Worm (Caenorhabditis elegans) whole organism, L4 larva: Measurements from ENCODE around the gene clec-175.

ENCODE experiments used
- D1046.2 ChIP-seq: fragments of 200-800 bp; sonication (Bioruptor generic); IDR thresholded peaks from 2 replicates; pipeline ENCODE4 v1.3.6; 2022; ENCODE audit warnings: missing genetic modification characterization, missing compliant biosample characterization
- F10B5.3 ChIP-seq: sonication (generic microtip); optimal IDR thresholded peaks from 2 replicates; lab custom pipeline; 2016; ENCODE audit warnings: mild to moderate bottlenecking, missing genetic modification characterization, missing compliant biosample characterization
- F26F4.8 ChIP-seq: fragments of 200-800 bp; sonication (Bioruptor generic); conservative IDR thresholded peaks from 2 replicates; pipeline ENCODE4 v1.3.6; 2022; ENCODE audit warnings: missing genetic modification characterization, missing compliant biosample characterization
- F37D6.2 ChIP-seq: sonication (generic microtip); optimal IDR thresholded peaks from 2 replicates; lab custom pipeline; 2016; ENCODE audit warnings: mild to moderate bottlenecking, missing genetic modification characterization, missing compliant biosample characterization
- F44E2.7 ChIP-seq: fragments of 200-800 bp; sonication (Bioruptor generic); IDR thresholded peaks from 2 replicates; pipeline ENCODE4 v2.1.2; 2022; ENCODE audit warnings: missing genetic modification characterization, missing compliant biosample characterization
- F49E8.2 ChIP-seq: sonication (generic microtip); optimal IDR thresholded peaks from 2 replicates; lab custom pipeline; 2016; ENCODE audit warnings: missing compliant biosample characterization, mild to moderate bottlenecking, missing genetic modification characterization, borderline replicate concordance
- ZK546.5 ChIP-seq, 2 experiments: sonication (generic microtip); optimal IDR thresholded peaks; 2 replicates each; lab custom pipeline; 2017; ENCODE audit warnings: missing biosample characterization in 2 of 2, missing genetic modification characterization in 2 of 2
- attf-4 ChIP-seq: sonication (generic microtip); optimal IDR thresholded peaks from 3 replicates; lab custom pipeline; 2017; ENCODE audit warnings: missing biosample characterization, missing genetic modification characterization
- ceh-20 ChIP-seq: fragments of 200-800 bp; sonication (Bioruptor generic); IDR thresholded peaks from 2 replicates; pipeline ENCODE4 v1.3.6; 2022; ENCODE audit warnings: missing genetic modification reagents, missing genetic modification characterization, missing compliant biosample characterization
- ceh-44 ChIP-seq: fragments of 200-800 bp; sonication (Bioruptor generic); IDR thresholded peaks from 2 replicates; pipeline ENCODE4 v1.3.6; 2022; ENCODE audit warnings: missing genetic modification reagents, missing genetic modification characterization, missing compliant biosample characterization
- ctbp-1 ChIP-seq: fragments of 200-800 bp; sonication (Bioruptor generic); IDR thresholded peaks from 2 replicates; pipeline ENCODE4 v1.3.6; 2022; ENCODE audit warnings: missing genetic modification reagents, missing genetic modification characterization, missing compliant biosample characterization
- daf-12 ChIP-seq: fragments of 150-350 bp; optimal IDR thresholded peaks from 2 replicates; lab custom pipeline; 2014; ENCODE audit warnings: missing biosample characterization, missing genetic modification reagents, missing genetic modification characterization
- dmd-8 ChIP-seq: fragments of 200-800 bp; sonication (Bioruptor generic); IDR thresholded peaks from 2 replicates; pipeline ENCODE4 v1.3.6; 2022; ENCODE audit warnings: missing genetic modification characterization, missing compliant biosample characterization
- dpl-1 ChIP-seq: fragments of 150-350 bp; optimal IDR thresholded peaks from 2 replicates; lab custom pipeline; 2014; ENCODE audit warnings: missing biosample characterization, missing genetic modification reagents, missing genetic modification characterization
- egl-43 ChIP-seq: fragments of 200-800 bp; sonication (Bioruptor generic); IDR thresholded peaks from 2 replicates; pipeline ENCODE4 v1.3.6; 2022; ENCODE audit warnings: missing genetic modification reagents, missing genetic modification characterization, missing compliant biosample characterization
- fkh-10 ChIP-seq: fragments of 150-350 bp; optimal IDR thresholded peaks from 2 replicates; lab custom pipeline; 2014; ENCODE audit warnings: missing biosample characterization, missing genetic modification reagents, missing genetic modification characterization
- hif-1 ChIP-seq, 2 experiments: sonication (generic microtip); optimal IDR thresholded peaks; 2 replicates each; lab custom pipeline; 2016 to 2017; ENCODE audit warnings: missing compliant biosample characterization in 2 of 2, missing genetic modification characterization in 2 of 2, missing genetic modification reagents in 2 of 2, missing genotype in 2 of 2, mild to moderate bottlenecking in 1 of 2
- hlh-11 ChIP-seq: fragments of 200-800 bp; sonication (Bioruptor generic); optimal IDR thresholded peaks from 2 replicates; lab custom pipeline; 2018; ENCODE audit warnings: mild to moderate bottlenecking, missing genetic modification characterization, missing compliant biosample characterization
- hmg-1.1 ChIP-seq: fragments of 200-800 bp; sonication (Bioruptor generic); IDR thresholded peaks from 2 replicates; pipeline ENCODE4 v1.3.6; 2022; ENCODE audit warnings: missing genetic modification reagents, missing genetic modification characterization, missing compliant biosample characterization
- lim-7 ChIP-seq: fragments of 200-800 bp; sonication (Bioruptor generic); IDR thresholded peaks from 2 replicates; pipeline ENCODE4 v1.3.6; 2022; ENCODE audit warnings: missing genetic modification characterization, missing compliant biosample characterization
- lin-13 ChIP-seq: fragments of 150-350 bp; optimal IDR thresholded peaks from 2 replicates; lab custom pipeline; 2014; ENCODE audit warnings: missing biosample characterization, missing genetic modification reagents, missing genetic modification characterization
- lin-29 ChIP-seq: fragments of 200-800 bp; sonication (Bioruptor generic); IDR thresholded peaks from 2 replicates; pipeline ENCODE4 v1.3.6; 2022; ENCODE audit warnings: missing genetic modification reagents, missing genetic modification characterization, missing compliant biosample characterization
- lsy-2 ChIP-seq, 2 experiments: fragments of 150-350 bp in 1 of 2; sonication (generic microtip) in 1 of 2; optimal IDR thresholded peaks; 2 replicates each; lab custom pipeline; 2014 to 2017; ENCODE audit warnings: missing biosample characterization in 2 of 2, missing genetic modification characterization in 2 of 2
- madf-9 ChIP-seq: fragments of 200-800 bp; sonication (Bioruptor generic); conservative IDR thresholded peaks from 2 replicates; pipeline ENCODE4 v1.3.6; 2022; ENCODE audit warnings: missing genetic modification reagents, missing genetic modification characterization, missing compliant biosample characterization
- mdl-1 ChIP-seq, 2 experiments: fragments of 150-350 bp in 1 of 2; sonication (generic microtip) in 1 of 2; optimal IDR thresholded peaks; 2 replicates each; lab custom pipeline; 2014 to 2017; ENCODE audit warnings: missing biosample characterization in 2 of 2, missing genetic modification characterization in 2 of 2
- mdt-29 ChIP-seq: fragments of 200-800 bp; sonication (Bioruptor generic); IDR thresholded peaks from 2 replicates; pipeline ENCODE4 v1.3.6; 2022; ENCODE audit warnings: missing genetic modification reagents, missing genetic modification characterization, missing compliant biosample characterization
- mes-2 ChIP-seq: sonication (generic microtip); optimal IDR thresholded peaks from 2 replicates; lab custom pipeline; 2016; ENCODE audit warnings: missing genotype, mild to moderate bottlenecking, missing genetic modification characterization, missing compliant biosample characterization; ENCODE audit not compliant: poor library complexity, severe bottlenecking
- mxl-3 ChIP-seq: fragments of 200-800 bp; sonication (Bioruptor generic); optimal IDR thresholded peaks from 2 replicates; lab custom pipeline; 2018; ENCODE audit warnings: mild to moderate bottlenecking, missing genetic modification characterization, missing compliant biosample characterization
- nhr-10 ChIP-seq: fragments of 150-350 bp; optimal IDR thresholded peaks from 2 replicates; lab custom pipeline; 2014; ENCODE audit warnings: missing biosample characterization, missing genetic modification characterization
- nhr-11 ChIP-seq: fragments of 150-350 bp; optimal IDR thresholded peaks from 2 replicates; lab custom pipeline; 2014; ENCODE audit warnings: missing biosample characterization, missing genetic modification characterization
- nhr-111 ChIP-seq: fragments of 200-800 bp; sonication (Bioruptor generic); optimal IDR thresholded peaks from 2 replicates; lab custom pipeline; 2018; ENCODE audit warnings: mild to moderate bottlenecking, missing genetic modification characterization, missing compliant biosample characterization
- nhr-237 ChIP-seq: sonication (generic microtip); optimal IDR thresholded peaks from 2 replicates; lab custom pipeline; 2017; ENCODE audit warnings: missing biosample characterization, missing genetic modification characterization
- nhr-28 ChIP-seq: fragments of 150-350 bp; optimal IDR thresholded peaks from 2 replicates; lab custom pipeline; 2014; ENCODE audit warnings: missing biosample characterization, missing genetic modification characterization
- nhr-42 ChIP-seq: fragments of 200-800 bp; sonication (Bioruptor generic); IDR thresholded peaks from 2 replicates; pipeline ENCODE4 v1.3.6; 2022; ENCODE audit warnings: missing genetic modification characterization, missing compliant biosample characterization
- nhr-6 ChIP-seq: fragments of 150-350 bp; optimal IDR thresholded peaks from 2 replicates; lab custom pipeline; 2014; ENCODE audit warnings: missing biosample characterization, missing genetic modification characterization
- nhr-76 ChIP-seq: fragments of 150-350 bp; optimal IDR thresholded peaks from 2 replicates; lab custom pipeline; 2014; ENCODE audit warnings: missing biosample characterization, missing genetic modification characterization
- nhr-77 ChIP-seq: fragments of 150-350 bp; optimal IDR thresholded peaks from 2 replicates; lab custom pipeline; 2014; ENCODE audit warnings: missing biosample characterization, missing genetic modification characterization
- php-3 ChIP-seq: fragments of 200-800 bp; sonication (Bioruptor generic); IDR thresholded peaks from 2 replicates; pipeline ENCODE4 v1.3.6; 2022; ENCODE audit warnings: missing genetic modification reagents, missing genetic modification characterization, missing compliant biosample characterization
- saeg-2 ChIP-seq: fragments of 200-800 bp; sonication (Bioruptor generic); IDR thresholded peaks from 2 replicates; pipeline ENCODE4 v1.3.6; 2022; ENCODE audit warnings: missing genetic modification reagents, missing genetic modification characterization, missing compliant biosample characterization
- sdz-12 ChIP-seq: fragments of 200-800 bp; sonication (Bioruptor generic); optimal IDR thresholded peaks from 2 replicates; lab custom pipeline; 2018; ENCODE audit warnings: mild to moderate bottlenecking, missing genetic modification characterization, missing compliant biosample characterization
- set-16 ChIP-seq: fragments of 200-800 bp; sonication (Bioruptor generic); IDR thresholded peaks from 2 replicates; pipeline ENCODE4 v1.3.6; 2022; ENCODE audit warnings: missing genetic modification reagents, missing genetic modification characterization, missing compliant biosample characterization
- tra-1 ChIP-seq: fragments of 200-800 bp; sonication (Bioruptor generic); IDR thresholded peaks from 2 replicates; pipeline ENCODE4 v1.3.6; 2022; ENCODE audit warnings: missing genetic modification reagents, missing genetic modification characterization, missing compliant biosample characterization
- zfp-2 ChIP-seq: sonication (generic microtip); optimal IDR thresholded peaks from 2 replicates; lab custom pipeline; 2016; ENCODE audit warnings: mild to moderate bottlenecking, missing genetic modification characterization, missing compliant biosample characterization
- zip-11 ChIP-seq: fragments of 200-800 bp; sonication (Bioruptor generic); IDR thresholded peaks from 2 replicates; pipeline ENCODE4 v1.3.6; 2022; ENCODE audit warnings: missing genetic modification characterization, missing compliant biosample characterization

Gene clec-175

DNA sequence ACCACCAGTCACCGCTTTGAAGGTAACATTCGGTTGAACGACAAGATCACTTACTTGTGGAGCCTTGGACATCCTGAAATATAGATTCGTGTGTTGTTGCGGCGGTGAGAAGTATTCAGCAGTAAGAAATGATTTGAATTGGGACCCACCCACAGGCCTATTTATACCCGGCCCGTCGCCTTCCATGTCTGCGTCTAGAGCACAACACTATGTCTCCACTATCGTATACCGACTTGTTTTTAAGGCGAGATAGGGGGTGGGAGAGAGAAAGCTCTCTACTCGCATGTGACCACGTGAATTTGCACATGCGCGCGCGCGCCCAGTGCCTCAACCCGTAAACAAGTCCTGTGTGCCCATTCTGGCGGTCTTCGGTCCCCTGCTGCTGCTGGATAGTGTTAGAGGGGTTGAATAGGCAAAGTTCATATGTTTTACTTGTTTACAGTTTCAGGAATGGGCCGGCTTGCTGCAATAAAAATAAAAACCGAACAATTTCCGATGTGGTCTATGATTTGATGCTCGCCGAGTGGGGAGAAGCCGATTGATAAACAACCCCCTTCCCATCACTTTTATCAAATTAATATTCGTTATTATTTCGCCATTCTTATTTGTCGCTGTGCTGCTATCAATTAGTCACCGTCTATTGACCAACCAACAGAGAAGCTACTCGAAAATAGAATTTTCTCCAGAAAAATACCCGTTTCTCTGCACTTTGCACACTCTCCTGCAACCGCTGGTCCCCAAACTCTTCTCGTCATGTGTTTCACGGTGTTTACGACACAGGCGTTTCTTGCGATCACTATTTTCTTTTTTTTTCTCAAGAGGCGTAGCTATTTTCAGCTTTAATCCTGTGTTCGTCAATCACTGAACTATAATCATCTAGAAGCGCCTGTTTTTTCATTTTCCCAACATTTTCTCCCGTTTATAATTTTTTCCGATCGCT is 47.9 kb downstream of the clec-175 start (continued):
- TF ChIP-seq madf-9 (GFP tag; lab: Robert Waterston, UW) (0 out of 2 replicates have a peak, but pooled peaks have one; percentile 19), php-3 (GFP tag; lab: Robert Waterston, UW) (peak; percentile 45), daf-12 (tag; lab: Kevin White, UChicago) (no peak), mdl-1 (tag; optimal IDR thresholded peaks at IDR 0.05; lab: Kevin White, UChicago) (peak; percentile 74 to 99), lim-7 (peak; percentile 66), nhr-111 (no peak), tra-1 (GFP tag; lab: Robert Waterston, UW) (peak; percentile 65), ceh-44 (GFP tag; lab: Robert Waterston, UW) (no peak), saeg-2 (no peak), sdz-12 (no peak), lin-13 (GFP tag; lab: Kevin White, UChicago) (no peak), lsy-2 (tag; optimal IDR thresholded peaks at IDR 0.05; lab: Kevin White, UChicago) (peak; percentile 60 to 67), F10B5.3 (tag; lab: Kevin White, UChicago) (no peak), dpl-1 (GFP tag; lab: Kevin White, UChicago) (peak; percentile 25), nhr-42 (GFP tag; lab: Robert Waterston, UW) (0 out of 2 replicates have a peak, but pooled peaks have one; percentile 14), nhr-28 (tag; lab: Kevin White, UChicago) (peak; percentile 13), hlh-11 (tag; lab: Kevin White, UChicago) (peak; percentile 86)
- TF ChIP-seq, all 104 proteins: peak for 41

DNA sequence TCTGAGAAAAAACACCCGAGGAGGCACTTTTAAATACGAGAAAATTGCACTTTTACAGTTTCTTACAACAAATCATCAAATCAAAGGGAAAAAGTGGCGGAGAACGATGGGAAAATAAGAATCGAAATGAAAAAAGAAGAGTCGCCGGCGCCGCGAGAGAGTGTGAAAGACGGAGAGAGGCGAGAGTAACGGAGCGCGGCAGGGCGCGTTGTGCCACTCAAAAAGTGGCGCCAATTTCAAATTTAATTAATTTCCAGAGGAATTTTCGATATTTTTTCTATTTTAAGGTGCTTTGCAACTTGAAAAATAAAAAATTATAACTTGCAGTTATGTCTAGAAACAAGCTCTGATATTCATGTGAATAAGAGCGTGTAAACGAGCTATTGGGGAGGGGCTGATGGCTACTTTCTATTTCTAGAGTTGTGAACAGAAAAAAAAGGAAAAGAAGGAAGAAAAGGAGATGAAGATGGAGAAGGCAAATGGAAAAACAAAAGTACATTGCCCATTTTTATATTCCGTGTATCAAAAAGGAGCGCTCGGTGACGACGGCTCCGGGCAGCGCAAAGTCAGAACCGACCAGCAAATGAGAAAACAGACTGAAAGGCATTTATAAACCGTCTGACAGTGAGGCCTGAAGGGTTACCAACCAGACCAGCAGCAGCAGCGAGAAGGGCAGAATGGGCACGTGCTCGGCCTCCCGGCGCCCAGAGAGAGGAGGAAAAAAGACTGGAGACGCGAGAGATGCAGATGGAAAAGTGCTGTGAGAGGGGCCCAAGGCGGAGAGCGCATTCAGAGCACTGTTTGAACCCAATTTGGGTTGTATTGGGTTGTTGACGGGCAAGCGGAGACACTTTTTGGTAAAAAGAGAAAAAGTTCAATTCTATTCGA is 49.0 kb downstream of the clec-175 start:
- TF ChIP-seq mdt-29 (GFP tag; lab: Robert Waterston, UW): no peak
- TF ChIP-seq egl-43 (GFP tag; lab: Robert Waterston, UW): peak; percentile 59; the same call in 1 of the 2 replicates
- no peak for TF ChIP-seq php-3 (GFP tag; lab: Robert Waterston, UW)
- TF ChIP-seq nhr-111: no peak
- peak; percentile 40; the same call in 1 of the 2 replicates for TF ChIP-seq dmd-8 (GFP tag; lab: Robert Waterston, UW)
- TF ChIP-seq nhr-28 (tag; lab: Kevin White, UChicago): no peak
- no peak for TF ChIP-seq F49E8.2 (tag; lab: Kevin White, UChicago)
- TF ChIP-seq hmg-1.1 (GFP tag; lab: Robert Waterston, UW): peak; percentile 66
- peak; percentile 68 for TF ChIP-seq hlh-11 (tag; lab: Kevin White, UChicago)
- TF ChIP-seq zfp-2 (tag; lab: Kevin White, UChicago): no peak
- peak; percentile 48 for TF ChIP-seq mes-2 (tag; lab: Kevin White, UChicago)
- peak; percentile 35; the same call in 1 of the 2 replicates for TF ChIP-seq ctbp-1
- TF ChIP-seq zip-11 (GFP tag; lab: Robert Waterston, UW): no peak
- TF ChIP-seq attf-4 (tag; lab: Kevin White, UChicago): no peak
- no peak for TF ChIP-seq F37D6.2
- TF ChIP-seq F44E2.7 (GFP tag; lab: Robert Waterston, UW): no peak
- no peak; the same call in 1 of the 2 replicates for TF ChIP-seq D1046.2 (GFP tag; lab: Robert Waterston, UW)
- peak in 1 of 2 experiments; percentile 6 for TF ChIP-seq hif-1 (tag; optimal IDR thresholded peaks at IDR 0.05; lab: Kevin White, UChicago)
- TF ChIP-seq lim-7: peak; percentile 45; the same call in 1 of the 2 replicates
- TF ChIP-seq mxl-3 (GFP tag; lab: Kevin White, UChicago): peak; percentile 76
- peak; percentile 92 for TF ChIP-seq set-16 (GFP tag; lab: Robert Waterston, UW)
- TF ChIP-seq ceh-20: peak; percentile 32; the same call in 1 of the 2 replicates
- 0 out of 2 replicates have a peak, but pooled peaks have one; percentile 9 for TF ChIP-seq lin-29 (GFP tag; lab: Robert Waterston, UW)
- no peak for TF ChIP-seq fkh-10 (GFP tag; lab: Kevin White, UChicago)
- no peak for TF ChIP-seq nhr-76 (tag; lab: Kevin White, UChicago)
- TF ChIP-seq lin-13 (GFP tag; lab: Kevin White, UChicago): no peak
- TF ChIP-seq nhr-11 (tag; lab: Kevin White, UChicago): no peak
- TF ChIP-seq ZK546.5 (tag; optimal IDR thresholded peaks at IDR 0.05; lab: Kevin White, UChicago): no peak
- peak; percentile 45 for TF ChIP-seq nhr-6 (tag; lab: Kevin White, UChicago)
- 0 out of 2 replicates have a peak, but pooled peaks have one; percentile 30 for TF ChIP-seq madf-9 (GFP tag; lab: Robert Waterston, UW)
- no peak for TF ChIP-seq nhr-10 (tag; lab: Kevin White, UChicago)
- TF ChIP-seq nhr-77 (tag; lab: Kevin White, UChicago): peak; percentile 51
- TF ChIP-seq F26F4.8 (GFP tag; lab: Robert Waterston, UW): no peak
- no peak for TF ChIP-seq nhr-237 (tag; lab: Kevin White, UChicago)
